Worm (Caenorhabditis elegans): ENCODE results near the gene nlp-11.

DNA sequence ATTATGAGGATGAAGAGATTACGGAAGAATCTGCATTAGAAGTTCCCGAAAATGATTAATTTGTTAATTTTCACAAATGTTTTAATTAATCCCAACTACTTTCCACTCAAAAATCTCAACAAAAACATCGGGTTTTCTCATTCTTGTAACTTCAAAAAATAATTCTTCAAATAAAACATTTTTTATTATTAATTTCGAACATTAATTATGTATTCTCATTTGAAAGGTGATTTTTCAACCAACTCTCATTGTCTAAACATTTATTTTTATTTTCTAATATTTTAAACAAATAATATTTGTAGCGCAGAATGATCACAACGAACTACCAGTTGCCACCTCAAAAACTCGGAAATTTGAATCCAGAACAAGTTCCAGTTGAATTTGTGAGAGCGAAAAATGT is 20.4 kb downstream of the nlp-11 start, which contains the start of gene ZK1320.7:
- TF ChIP-seq ceh-34 (tag; optimal IDR thresholded peaks at IDR 0.05) (no peak), ama-1 (optimal IDR thresholded peaks at IDR 0.05) (no peak), nhr-11 (tag; optimal IDR thresholded peaks at IDR 0.05) (no peak), pag-3 (tag; optimal IDR thresholded peaks at IDR 0.05; ENCODE audit: borderline replicate concordance) (no peak), pax-1 (tag; optimal IDR thresholded peaks at IDR 0.05) (no peak), K02D7.2 (tag; optimal IDR thresholded peaks at IDR 0.05) (no peak), ceh-30 (tag; optimal IDR thresholded peaks at IDR 0.05) (no peak), ets-4 (tag; optimal IDR thresholded peaks at IDR 0.05) (no peak), pha-4 (tag; optimal IDR thresholded peaks at IDR 0.05) (no peak), ceh-14 (tag; optimal IDR thresholded peaks at IDR 0.05) (no peak), pqm-1 (tag; optimal IDR thresholded peaks at IDR 0.05) (no peak), fkh-10 (GFP tag; optimal IDR thresholded peaks at IDR 0.05) (no peak), pat-9 (tag; optimal IDR thresholded peaks at IDR 0.05) (no peak), hlh-15 (tag; optimal IDR thresholded peaks at IDR 0.05) (no peak)
